Fruit fly (Drosophila melanogaster) S2 (cell line): Measurements from ENCODE around the gene CG31178.

Experiments
- CG8478 ChIP-seq: fragments of >200 bp; optimal IDR thresholded peaks from 2 replicates; lab custom pipeline; 2018
- CTCF ChIP-seq, 2 experiments: fragments of >200 bp; optimal IDR thresholded peaks; 2 replicates each; lab custom pipeline; 2018

CG31178 gene

DNA sequence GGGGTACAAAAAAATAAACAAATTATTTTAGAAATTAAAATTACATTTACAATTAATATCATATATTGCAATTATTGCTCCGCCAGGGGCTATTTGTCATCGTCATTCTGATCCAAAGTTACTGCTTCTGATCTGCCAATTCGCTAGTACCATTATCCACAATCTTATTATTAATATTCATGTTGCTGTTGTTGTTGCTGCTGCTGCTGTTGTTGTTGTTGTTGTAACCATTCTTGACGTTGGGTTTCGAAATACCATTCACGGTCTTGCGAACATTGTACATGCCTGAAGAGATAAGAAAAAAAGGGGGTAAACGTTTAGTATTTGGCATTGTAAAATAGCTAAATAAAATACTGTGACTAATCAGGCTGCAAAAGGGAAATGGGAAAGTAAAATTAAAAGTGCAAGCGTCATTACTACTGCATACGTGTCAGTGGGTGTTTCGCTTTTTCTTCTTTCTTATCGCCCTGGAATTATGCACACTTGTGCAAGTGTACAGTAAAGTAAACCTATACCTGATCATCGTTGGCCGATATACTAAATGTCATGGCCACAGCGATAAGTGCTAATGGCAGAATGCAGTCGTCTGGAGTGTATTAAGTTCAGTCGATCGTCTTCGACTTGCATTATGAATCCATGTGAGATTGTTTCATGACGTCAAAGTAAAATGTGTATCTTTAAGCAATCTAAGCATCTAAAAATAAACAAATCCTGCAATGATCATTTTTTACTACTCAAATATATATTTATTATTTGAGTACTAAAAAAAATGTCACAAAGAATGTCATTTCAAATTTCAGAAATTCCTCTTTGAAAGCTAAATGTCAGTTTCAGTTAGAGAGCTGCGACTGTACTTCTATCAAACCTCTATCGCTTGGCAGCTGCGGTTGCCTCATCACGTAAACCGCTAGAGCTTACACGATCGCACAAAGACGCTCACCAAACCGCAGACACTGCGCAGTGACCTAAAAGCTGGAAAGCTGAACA is 21.7 kb upstream of the CG31178 start:
- TF ChIP-seq CG8478 (lab: Kevin White, UChicago) = no peak

DNA sequence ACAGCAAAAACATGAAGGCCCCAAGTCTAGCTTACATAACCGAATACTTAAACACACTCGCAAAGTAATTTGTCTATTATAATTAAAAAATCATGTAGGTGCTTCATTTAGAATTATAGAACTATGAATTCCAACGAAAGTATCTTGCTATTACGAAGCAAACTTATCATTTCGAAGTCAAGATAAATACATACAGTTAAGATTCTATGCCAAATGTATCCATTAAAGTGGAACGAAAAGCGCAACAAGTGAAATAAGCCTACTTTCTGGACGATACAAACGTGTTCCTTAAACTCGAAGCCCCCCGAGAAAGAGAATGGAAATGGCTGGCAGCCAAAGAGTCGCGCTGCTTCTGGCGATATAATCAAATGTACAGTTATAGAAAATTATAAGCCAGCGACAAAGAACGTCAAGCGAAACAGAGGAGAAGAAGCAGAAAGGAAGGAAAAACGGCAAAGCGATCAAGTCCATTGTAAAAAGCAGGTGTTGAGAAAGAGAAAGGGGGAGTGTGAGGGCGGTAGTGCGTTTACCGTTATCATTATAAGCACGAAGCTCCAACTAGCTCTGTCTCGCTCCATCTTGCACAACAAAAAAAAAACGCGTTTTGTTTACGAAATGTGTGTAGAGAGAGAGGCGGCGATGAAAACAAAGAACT is 20.8 kb upstream of the CG31178 start:
- TF ChIP-seq CTCF (optimal IDR thresholded peaks at IDR 0.05; lab: Kevin White, UChicago) (no peak), CG8478 (lab: Kevin White, UChicago) (no peak)

DNA sequence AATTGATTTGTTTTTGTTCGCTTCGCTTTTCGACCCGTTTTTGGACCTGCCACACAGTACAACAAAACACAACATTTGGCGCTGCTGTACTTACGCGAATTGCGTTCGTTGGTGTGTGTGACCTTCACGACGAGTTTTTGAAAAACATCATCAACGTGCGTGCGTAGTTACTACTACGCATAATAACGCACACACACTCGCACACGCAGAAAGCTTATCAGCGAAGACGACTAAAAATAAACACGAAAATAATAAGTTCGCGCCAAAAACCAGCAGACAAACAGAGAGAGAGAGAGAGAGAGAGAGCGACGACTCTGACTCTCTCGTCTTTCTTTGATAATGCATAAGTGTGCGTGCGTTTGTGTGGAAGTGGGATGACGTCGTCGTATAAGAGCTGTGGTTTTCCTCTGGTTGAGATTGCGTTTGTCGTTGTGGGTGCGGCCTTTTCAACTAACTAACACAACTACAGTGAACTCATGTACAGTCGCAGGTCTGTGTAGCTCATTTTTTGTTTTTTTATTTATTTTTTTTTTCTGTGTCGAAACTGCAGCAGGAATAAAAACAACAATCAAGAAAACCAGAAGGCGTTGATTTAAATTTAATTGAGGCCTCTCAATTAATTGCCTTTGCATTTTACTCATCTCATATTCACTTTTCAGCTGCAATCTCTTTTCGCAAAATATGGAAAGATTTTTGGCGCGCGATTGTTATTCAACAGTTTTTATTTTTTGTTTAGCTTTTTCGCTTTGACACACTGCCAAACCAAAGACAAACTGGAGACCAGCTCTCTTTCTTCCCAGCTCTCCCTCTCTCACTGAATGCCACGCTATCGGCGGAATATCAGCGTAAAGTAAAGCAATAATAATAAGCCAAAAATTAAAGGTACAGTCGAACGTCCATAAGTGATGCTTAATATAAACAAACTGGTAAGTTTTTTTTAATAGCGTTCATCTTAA is 19.6 kb upstream of the CG31178 start:
- TF ChIP-seq CTCF (optimal IDR thresholded peaks at IDR 0.05; lab: Kevin White, UChicago) (no peak), CG8478 (lab: Kevin White, UChicago) (no peak)

DNA sequence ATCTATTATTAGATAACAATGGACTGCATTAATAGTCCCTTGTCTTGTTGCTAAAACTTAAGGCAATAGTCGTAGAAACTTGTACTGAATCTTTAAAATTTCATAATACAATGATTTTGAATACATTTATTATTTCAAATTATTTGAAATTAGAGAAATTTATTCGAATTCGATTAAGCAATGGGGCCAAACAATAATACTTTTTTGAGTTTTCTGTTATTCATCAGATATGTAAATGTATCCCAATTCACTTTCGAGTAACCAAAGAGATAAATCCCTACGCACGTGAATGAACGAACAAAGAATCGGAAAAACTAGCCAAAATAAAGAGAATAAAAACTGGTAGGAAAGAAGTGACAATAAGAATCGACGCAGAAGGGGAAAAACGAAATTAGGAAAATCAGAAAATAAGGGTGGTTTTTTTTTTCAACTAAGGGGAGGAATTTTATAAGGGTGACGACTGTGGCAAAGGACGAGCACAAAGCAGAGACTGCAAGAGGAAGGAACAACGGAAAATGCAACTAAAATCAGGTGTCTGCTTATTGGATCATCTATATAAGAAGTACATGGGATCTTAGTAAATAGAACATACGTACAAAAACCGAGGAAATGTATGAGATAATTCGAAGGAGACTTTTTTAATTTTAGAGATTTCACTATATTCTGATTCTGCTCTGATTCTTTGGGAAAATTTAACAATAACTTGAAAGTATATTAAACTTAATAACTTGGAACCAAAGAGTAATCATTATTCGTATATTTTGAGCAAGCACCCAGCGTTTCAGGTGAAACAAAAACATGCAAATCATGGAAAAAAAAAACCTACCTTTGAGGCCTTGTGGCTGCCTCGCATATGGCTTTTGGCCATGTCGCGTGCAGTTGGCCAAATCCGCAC is 18.7 kb upstream of the CG31178 start:
- TF ChIP-seq CG8478 (lab: Kevin White, UChicago) (no peak), CTCF (optimal IDR thresholded peaks at IDR 0.05; lab: Kevin White, UChicago) (no peak)

DNA sequence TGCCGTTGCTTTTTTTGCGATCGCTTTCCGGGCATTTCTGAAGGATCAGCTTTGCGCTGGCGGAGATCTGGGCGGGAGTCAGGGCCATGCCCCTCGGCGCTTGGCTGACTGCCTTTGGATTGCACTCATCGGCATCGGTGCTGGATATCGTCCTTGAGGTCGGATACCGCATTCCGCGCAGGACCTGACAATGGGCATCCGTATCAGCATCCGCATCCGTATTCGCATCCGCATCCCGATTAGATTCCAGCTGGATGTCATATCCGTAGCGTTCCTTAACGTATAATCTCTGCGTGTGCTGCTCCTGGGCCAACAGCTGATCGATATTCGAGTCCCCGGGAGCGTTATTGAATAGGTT is 18.1 kb upstream of the CG31178 start:
- TF ChIP-seq CG8478 (lab: Kevin White, UChicago) (no peak), CTCF (optimal IDR thresholded peaks at IDR 0.05; lab: Kevin White, UChicago) (no peak)

DNA sequence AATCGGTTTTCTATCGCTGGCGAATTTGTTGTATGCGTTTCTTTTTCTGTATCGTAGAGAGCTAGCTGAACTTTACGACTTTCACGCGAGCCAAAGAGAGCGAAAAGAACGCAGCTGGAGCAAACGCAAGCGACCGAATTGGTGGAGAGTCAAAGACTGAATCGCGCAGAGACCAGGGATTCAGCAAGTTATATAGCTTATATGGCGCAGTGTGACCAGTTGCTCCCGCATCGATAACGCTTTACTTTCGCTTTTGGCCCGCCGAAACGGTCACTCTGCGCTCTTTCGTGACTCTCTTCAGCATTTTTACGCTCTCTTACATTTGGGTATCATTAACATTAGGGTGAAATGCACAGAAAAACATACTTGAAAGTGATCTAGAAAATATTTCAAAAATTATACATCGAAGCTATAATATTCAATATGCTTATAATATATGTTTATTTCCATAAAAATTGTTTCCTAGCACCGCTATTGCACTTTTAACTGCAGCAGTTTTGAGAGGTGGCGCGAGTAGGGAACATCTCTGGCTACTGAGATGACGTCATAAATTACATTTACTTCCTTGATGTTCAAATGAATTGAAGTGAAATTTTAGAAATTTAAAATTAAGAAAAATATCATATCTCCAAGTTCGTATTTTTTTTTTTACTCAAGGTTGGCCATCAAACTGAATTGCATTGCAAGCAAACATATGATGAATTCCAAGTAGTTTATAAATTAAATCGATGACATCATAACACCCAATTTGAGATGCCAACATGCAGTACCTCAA is 17.3 kb upstream of the CG31178 start, which contains the start of gene glec:
Gene glec, minus strand, starts transcription at position 169 of the 775 bp plus-strand sequence.
- peak in 1 of 2 experiments; percentile 22 for TF ChIP-seq CTCF (optimal IDR thresholded peaks at IDR 0.05; lab: Kevin White, UChicago)
- no peak for TF ChIP-seq CG8478 (lab: Kevin White, UChicago)

DNA sequence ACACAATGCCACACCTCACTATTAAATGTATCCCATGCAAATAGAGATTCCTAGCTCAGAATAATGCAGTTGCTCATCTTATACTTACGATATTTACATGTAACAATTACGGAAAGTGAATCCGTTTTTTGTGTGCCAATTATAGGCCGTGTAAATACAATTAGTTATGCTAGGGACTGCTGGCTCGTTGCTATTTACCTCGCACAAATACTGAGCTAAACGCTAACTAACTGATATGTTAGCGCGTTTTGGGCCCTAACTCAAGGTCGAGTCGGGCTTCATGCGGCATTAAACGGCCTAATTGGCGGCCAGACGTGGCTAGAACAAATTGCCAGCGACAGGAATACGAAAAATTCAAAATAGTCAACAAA is 16.7 kb upstream of the CG31178 start:
- TF ChIP-seq CG8478 (lab: Kevin White, UChicago) = no peak
- TF ChIP-seq CTCF (optimal IDR thresholded peaks at IDR 0.05; lab: Kevin White, UChicago) = no peak

DNA sequence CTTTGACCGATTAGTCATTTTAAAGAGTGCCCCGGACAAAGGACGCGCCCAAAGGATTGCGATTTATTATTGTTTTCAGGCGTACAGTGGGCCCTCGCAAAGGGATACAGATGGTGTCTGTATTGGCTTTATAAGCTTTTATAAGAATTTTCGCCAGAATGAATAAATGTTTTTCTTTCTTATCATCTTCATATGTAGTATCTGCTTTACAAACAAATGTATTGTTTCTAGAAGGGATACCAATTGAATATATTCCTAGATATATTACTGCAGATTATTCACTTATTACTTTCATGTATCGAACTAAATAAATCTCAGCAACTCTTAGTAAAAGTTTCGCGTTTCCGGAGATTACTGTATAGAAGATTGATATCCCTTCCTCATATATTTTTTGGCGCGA is 16.0 kb upstream of the CG31178 start:
- TF ChIP-seq CG8478 (lab: Kevin White, UChicago) (no peak), CTCF (optimal IDR thresholded peaks at IDR 0.05; lab: Kevin White, UChicago) (no peak)

DNA sequence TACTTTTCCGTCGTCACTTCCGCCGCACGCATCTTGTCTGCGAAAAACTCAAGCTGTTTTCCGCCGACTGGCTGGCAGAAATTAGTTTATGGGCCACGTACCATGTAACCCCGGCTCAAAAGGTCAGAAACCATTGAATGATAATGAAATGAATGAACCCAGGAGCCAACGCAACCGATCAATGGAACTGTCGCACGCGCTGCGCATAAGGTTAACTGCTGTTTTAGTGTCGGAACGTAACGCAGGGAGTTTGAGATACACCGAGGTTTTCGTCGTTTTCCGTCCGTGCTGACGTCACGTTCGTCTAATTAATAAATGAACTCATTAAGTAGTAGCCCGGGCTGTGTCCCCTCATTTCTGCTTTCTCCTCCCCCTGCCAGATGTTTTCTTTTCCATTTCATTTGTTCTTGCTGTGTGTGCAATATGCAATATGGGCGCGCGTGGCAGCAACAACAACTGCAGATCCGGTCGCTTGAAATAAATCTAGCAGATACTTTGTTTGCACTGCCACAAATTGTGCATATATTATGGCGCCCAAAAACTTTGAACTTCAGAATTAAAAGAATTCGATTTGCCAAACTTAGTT is 15.2 kb upstream of the CG31178 start:
- TF ChIP-seq CTCF (optimal IDR thresholded peaks at IDR 0.05; lab: Kevin White, UChicago) = no peak
- TF ChIP-seq CG8478 (lab: Kevin White, UChicago) = no peak

DNA sequence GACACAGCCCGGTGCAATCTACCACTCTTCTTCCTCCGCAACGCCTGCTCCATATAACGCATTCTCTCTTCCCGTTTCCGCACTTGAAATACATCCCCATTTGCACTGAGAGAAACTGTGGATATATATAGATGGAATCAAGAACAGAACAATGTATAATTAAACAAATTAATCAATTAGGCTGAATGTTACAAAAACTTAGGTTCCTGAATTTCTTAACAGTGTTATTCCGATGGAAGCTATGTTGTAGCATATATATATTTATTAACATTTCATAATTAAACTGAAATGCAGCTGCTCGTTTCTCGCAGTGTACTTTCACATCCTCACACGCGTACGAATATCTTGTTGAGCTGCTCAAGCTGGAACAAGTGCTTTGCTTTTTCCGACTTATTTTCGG is 14.0 kb upstream of the CG31178 start:
- TF ChIP-seq CTCF (optimal IDR thresholded peaks at IDR 0.05; lab: Kevin White, UChicago) (no peak), CG8478 (lab: Kevin White, UChicago) (no peak)

DNA sequence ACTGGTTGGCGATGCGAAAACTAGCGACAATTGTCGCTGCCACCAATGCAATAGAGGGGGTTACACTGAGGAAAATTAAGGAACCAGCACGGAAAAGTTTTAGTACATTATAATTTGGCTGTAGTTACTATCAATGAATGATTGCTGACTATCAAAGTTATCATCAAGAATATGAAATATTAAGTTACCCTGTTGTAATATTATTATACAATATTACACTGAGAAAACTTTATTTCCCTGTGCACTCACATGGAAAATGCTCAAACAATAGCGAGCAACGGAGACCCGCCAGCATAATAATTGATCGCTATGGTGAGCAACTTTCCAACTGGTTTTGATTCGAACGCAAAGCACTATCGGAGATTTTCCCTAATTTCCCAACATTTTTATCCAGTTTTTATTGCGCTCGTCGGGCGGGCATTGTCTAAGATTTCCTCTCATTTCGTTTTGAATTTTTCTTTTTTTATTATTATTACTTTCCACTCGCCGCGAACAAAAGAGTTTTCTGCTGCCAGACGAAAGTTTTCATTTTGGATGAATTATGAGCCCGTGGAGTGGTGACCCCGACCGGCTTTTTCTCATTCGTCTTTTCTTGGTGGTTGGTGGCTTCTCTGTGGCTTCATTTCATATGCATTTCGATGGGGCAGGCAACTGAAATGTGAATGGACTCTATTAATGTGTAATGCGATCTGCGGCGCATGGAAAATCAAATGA is 11.2 kb upstream of the CG31178 start:
- no peak for TF ChIP-seq CG8478 (lab: Kevin White, UChicago)
- no peak for TF ChIP-seq CTCF (optimal IDR thresholded peaks at IDR 0.05; lab: Kevin White, UChicago)

DNA sequence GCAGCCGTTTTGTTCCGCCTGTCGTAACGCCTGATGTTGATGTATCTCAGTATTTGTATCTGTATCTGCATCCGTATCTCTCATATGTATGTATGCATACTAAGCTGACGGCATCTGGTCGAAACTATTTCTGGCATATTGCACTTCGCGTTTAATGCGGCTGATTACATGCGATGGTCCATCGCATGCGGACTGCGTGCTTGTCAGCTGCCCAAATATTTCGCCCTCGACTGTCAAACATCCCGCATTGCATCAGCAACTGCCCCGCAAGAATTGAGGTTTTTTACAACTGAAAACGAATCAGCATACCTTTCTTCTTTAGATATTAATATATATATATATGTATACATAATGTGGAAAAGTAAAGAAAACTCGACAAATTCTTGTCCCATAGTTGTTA is 10.7 kb upstream of the CG31178 start:
- TF ChIP-seq CG8478 (lab: Kevin White, UChicago) (no peak), CTCF (optimal IDR thresholded peaks at IDR 0.05; lab: Kevin White, UChicago) (no peak)
